Worm (Caenorhabditis elegans): ENCODE measurements around the gene srsx-18.

srsx-18 gene

ce11 chrV:5917707-5918106, 4.6 kb upstream of the srsx-18 start, which contains the start of gene lrpr-1 (continued):
- no peak; the same call in 1 of the 2 replicates for TF ChIP-seq zfp-3 (GFP tag; conservative IDR thresholded peaks at IDR 0.05)
- no peak for TF ChIP-seq F44E2.7 (GFP tag; IDR thresholded peaks at IDR 0.05)

ce11 chrV:5919887-5920286, 2.4 kb upstream of the srsx-18 start, which contains the start of gene C04E6.12:
TSS of gene C04E6.12 (minus strand) at chrV:5919987.
- no peak for TF ChIP-seq hlh-11 (tag; optimal IDR thresholded peaks at IDR 0.05)
- TF ChIP-seq ZK546.5 (tag; optimal IDR thresholded peaks at IDR 0.05), result no peak
- no peak for TF ChIP-seq nhr-10 (tag; optimal IDR thresholded peaks at IDR 0.05)
- no peak for TF ChIP-seq ceh-62 (tag; optimal IDR thresholded peaks at IDR 0.05)
- TF ChIP-seq zag-1 (tag; optimal IDR thresholded peaks at IDR 0.05), result no peak
- no peak for TF ChIP-seq cey-2 (tag; optimal IDR thresholded peaks at IDR 0.05; ENCODE audit: borderline replicate concordance, insufficient read depth)
- TF ChIP-seq duxl-1 (tag; optimal IDR thresholded peaks at IDR 0.05; ENCODE audit: poor library complexity), result no peak
- TF ChIP-seq spr-3 (GFP tag; optimal IDR thresholded peaks at IDR 0.05), result no peak
- no peak for TF ChIP-seq T26A8.4 (GFP tag; IDR thresholded peaks at IDR 0.05)
- no peak for TF ChIP-seq fkh-10 (GFP tag; optimal IDR thresholded peaks at IDR 0.05)
- TF ChIP-seq lin-29 (GFP tag; IDR thresholded peaks at IDR 0.05), result no peak
- no peak for TF ChIP-seq daf-12 (tag; optimal IDR thresholded peaks at IDR 0.05)
- no peak for TF ChIP-seq ces-1 (GFP tag; optimal IDR thresholded peaks at IDR 0.05)
- TF ChIP-seq aha-1 (tag), result no peak
- no peak for TF ChIP-seq nhr-77 (tag; optimal IDR thresholded peaks at IDR 0.05)
- TF ChIP-seq daf-19 (GFP tag; conservative IDR thresholded peaks at IDR 0.05), result no peak
- TF ChIP-seq nhr-6 (tag; optimal IDR thresholded peaks at IDR 0.05), result no peak
- no peak for TF ChIP-seq rbr-2 (tag; optimal IDR thresholded peaks at IDR 0.05)

- no peak for TF ChIP-seq madf-9 (GFP tag; conservative IDR thresholded peaks at IDR 0.05)
- TF ChIP-seq tag-97 (GFP tag; IDR thresholded peaks at IDR 0.05), result no peak
- TF ChIP-seq ztf-7 (tag; optimal IDR thresholded peaks at IDR 0.05), result no peak
These were observed 575 bp upstream of the srsx-18 start for ce11 chrV:5921761-5922160.

- TF ChIP-seq ZK337.2 (GFP tag; IDR thresholded peaks at IDR 0.05) (no peak), sdz-12 (GFP tag; optimal IDR thresholded peaks at IDR 0.05) (no peak), ctbp-1 (GFP tag; IDR thresholded peaks at IDR 0.05) (no peak), aly-2 (tag; optimal IDR thresholded peaks at IDR 0.05) (no peak), nhr-76 (tag; optimal IDR thresholded peaks at IDR 0.05) (no peak), nhr-111 (GFP tag; optimal IDR thresholded peaks at IDR 0.05) (no peak), unc-39 (tag; optimal IDR thresholded peaks at IDR 0.05) (no peak), attf-4 (tag; optimal IDR thresholded peaks at IDR 0.05) (no peak), spr-1 (tag; optimal IDR thresholded peaks at IDR 0.05) (no peak), F44E2.7 (GFP tag; IDR thresholded peaks at IDR 0.05) (no peak)
These were observed 5.0 kb downstream of the srsx-18 start, which contains the start of gene srsx-17 for ce11 chrV:5927347-5927746. TSS of gene srsx-17 (plus strand) at chrV:5927647.

- TF ChIP-seq nhr-102 (tag; optimal IDR thresholded peaks at IDR 0.05) (no peak), aha-1 (tag) (peak; percentile 50)
These were observed 5.7 kb downstream of the srsx-18 start for ce11 chrV:5928006-5928405.

ce11 chrV:5930588-5930987, 8.3 kb downstream of the srsx-18 start, which contains the start of gene galt-1:
TSS of gene galt-1 (plus strand) at chrV:5930905.
- TF ChIP-seq mdl-1 (tag; optimal IDR thresholded peaks at IDR 0.05) (no peak), ztf-7 (tag; optimal IDR thresholded peaks at IDR 0.05) (no peak), daf-19 (GFP tag; conservative IDR thresholded peaks at IDR 0.05) (no peak), nhr-76 (tag; optimal IDR thresholded peaks at IDR 0.05) (no peak), nhr-77 (tag; optimal IDR thresholded peaks at IDR 0.05) (peak; percentile 31), pqm-1 (tag; optimal IDR thresholded peaks at IDR 0.05) (peak; percentile 52), dve-1 (tag; optimal IDR thresholded peaks at IDR 0.05; ENCODE audit: insufficient read depth) (peak; percentile 25), vab-7 (GFP tag; IDR thresholded peaks at IDR 0.05) (no peak), snpc-1.2 (GFP tag; IDR thresholded peaks at IDR 0.05) (no peak), ama-1 (optimal IDR thresholded peaks at IDR 0.05) (no peak), Y5F2A.4 (GFP tag; optimal IDR thresholded peaks at IDR 0.05) (no peak), mxl-2 (GFP tag; conservative IDR thresholded peaks at IDR 0.05) (no peak), daf-16 (GFP tag; optimal IDR thresholded peaks at IDR 0.05) (no peak), daf-16 (tag; optimal IDR thresholded peaks at IDR 0.05) (peak; percentile 63), duxl-1 (tag; optimal IDR thresholded peaks at IDR 0.05; ENCODE audit: poor library complexity) (no peak), zag-1 (tag; optimal IDR thresholded peaks at IDR 0.05) (no peak), nhr-28 (tag; optimal IDR thresholded peaks at IDR 0.05) (peak; percentile 50), dpl-1 (GFP tag; optimal IDR thresholded peaks at IDR 0.05) (no peak)
